Fruit fly (Drosophila melanogaster) whole organism, embryonic: Measurements from ENCODE around the gene drongo.

ENCODE experiments used
- Asciz ChIP-seq: fragments of 200-800 bp; sonication (Bioruptor generic); optimal IDR thresholded peaks from 2 replicates; lab custom pipeline; 2017; ENCODE audit warnings: missing biosample characterization, mild to moderate bottlenecking, missing genetic modification characterization, missing genetic modification reagents
- Bdp1 ChIP-seq: fragments of 200-800 bp; sonication (Bioruptor generic); optimal IDR thresholded peaks from 3 replicates; lab custom pipeline; 2016; ENCODE audit warnings: missing biosample characterization, missing genetic modification characterization
- CG10321 ChIP-seq: fragments of 200-800 bp; sonication (Bioruptor generic); IDR thresholded peaks from 2 replicates; pipeline ENCODE4 v1.3.6; 2022; ENCODE audit warnings: missing biosample characterization, missing genetic modification characterization
- CG10366 ChIP-seq: fragments of 200-800 bp; sonication (Bioruptor generic); IDR thresholded peaks from 2 replicates; pipeline ENCODE4 v1.3.6; 2022; ENCODE audit warnings: missing biosample characterization, missing genetic modification characterization
- CG12104 ChIP-seq: fragments of 200-800 bp; sonication (Bioruptor generic); optimal IDR thresholded peaks from 3 replicates; lab custom pipeline; 2016; ENCODE audit warnings: missing biosample characterization, missing genetic modification characterization
- CG12744 ChIP-seq: fragments of 200-800 bp; sonication (Bioruptor generic); optimal IDR thresholded peaks from 2 replicates; lab custom pipeline; 2016; ENCODE audit warnings: missing biosample characterization, missing genetic modification characterization
- CG13123 ChIP-seq: fragments of 200-800 bp; sonication (Bioruptor generic); optimal IDR thresholded peaks from 2 replicates; lab custom pipeline; 2016; ENCODE audit warnings: missing biosample characterization, missing genetic modification characterization
- CG14441 ChIP-seq: fragments of 200-800 bp; sonication (Bioruptor generic); IDR thresholded peaks from 2 replicates; pipeline ENCODE4 v1.3.6; 2022; ENCODE audit warnings: missing biosample characterization, missing genetic modification characterization
- CG15514 ChIP-seq: fragments of 200-800 bp; sonication (Bioruptor generic); optimal IDR thresholded peaks from 3 replicates; lab custom pipeline; 2017; ENCODE audit warnings: missing biosample characterization, missing genetic modification characterization, mild to moderate bottlenecking, moderate library complexity, missing genetic modification reagents
- CG17328 ChIP-seq: fragments of 200-800 bp; sonication (Bioruptor generic); IDR thresholded peaks from 2 replicates; pipeline ENCODE4 v1.3.6; 2022; ENCODE audit warnings: missing biosample characterization, missing genetic modification characterization
- CG17359 ChIP-seq: fragments of 200-800 bp; sonication (Bioruptor generic); optimal IDR thresholded peaks from 3 replicates; lab custom pipeline; 2018; ENCODE audit warnings: missing biosample characterization, mild to moderate bottlenecking, missing genetic modification characterization, moderate library complexity
- CG17912 ChIP-seq: fragments of 200-800 bp; sonication (Bioruptor generic); optimal IDR thresholded peaks from 2 replicates; lab custom pipeline; 2018; ENCODE audit warnings: missing biosample characterization, mild to moderate bottlenecking, missing genetic modification characterization
- CG18262 ChIP-seq: fragments of 200-800 bp; optimal IDR thresholded peaks from 3 replicates; lab custom pipeline; 2019; ENCODE audit warnings: missing biosample characterization, mild to moderate bottlenecking, missing genetic modification characterization, moderate library complexity
- CG18764 ChIP-seq: fragments of 200-800 bp; sonication (Bioruptor generic); optimal IDR thresholded peaks from 3 replicates; lab custom pipeline; 2016; ENCODE audit warnings: missing biosample characterization, missing genetic modification characterization
- CG3838 ChIP-seq: fragments of 200-800 bp; sonication (Bioruptor generic); optimal IDR thresholded peaks from 3 replicates; lab custom pipeline; 2016; ENCODE audit warnings: missing biosample characterization, missing genetic modification characterization
- CG8765 ChIP-seq: fragments of 200-800 bp; sonication (Bioruptor generic); IDR thresholded peaks from 2 replicates; pipeline ENCODE4 v1.3.6; 2022; ENCODE audit warnings: missing biosample characterization, missing genetic modification characterization
- CG9932 ChIP-seq: fragments of 200-800 bp; sonication (Bioruptor generic); IDR thresholded peaks from 2 replicates; pipeline ENCODE4 v1.3.6; 2022; ENCODE audit warnings: missing biosample characterization, missing genetic modification characterization
- CTCF ChIP-seq: fragments of 200-800 bp; sonication (Bioruptor generic); optimal IDR thresholded peaks from 2 replicates; lab custom pipeline; 2017; ENCODE audit warnings: missing biosample characterization, mild to moderate bottlenecking, missing genetic modification characterization, moderate library complexity
- Camta ChIP-seq: fragments of 200-800 bp; sonication (Bioruptor generic); optimal IDR thresholded peaks from 2 replicates; lab custom pipeline; 2016; ENCODE audit warnings: missing biosample characterization, missing genetic modification characterization
- Chrac-16 ChIP-seq: fragments of 200-800 bp; sonication (Bioruptor generic); optimal IDR thresholded peaks from 3 replicates; lab custom pipeline; 2016; ENCODE audit warnings: missing biosample characterization, missing genetic modification characterization
- CrebB ChIP-seq: fragments of 200-800 bp; sonication (Bioruptor generic); optimal IDR thresholded peaks from 3 replicates; lab custom pipeline; 2018; ENCODE audit warnings: missing biosample characterization, mild to moderate bottlenecking, missing genetic modification characterization
- D19B ChIP-seq: fragments of 200-800 bp; sonication (Bioruptor generic); optimal IDR thresholded peaks from 2 replicates; lab custom pipeline; 2017; ENCODE audit warnings: missing biosample characterization, mild to moderate bottlenecking, missing genetic modification characterization
- Dip2 ChIP-seq: fragments of 200-800 bp; sonication (Bioruptor generic); IDR thresholded peaks from 2 replicates; pipeline ENCODE4 v1.3.6; 2022; ENCODE audit warnings: missing biosample characterization, missing genetic modification characterization
- Doc3 ChIP-seq: fragments of 200-800 bp; sonication (Bioruptor generic); IDR thresholded peaks from 3 replicates; pipeline ENCODE4 v1.3.6; 2022; ENCODE audit warnings: missing biosample characterization, missing genetic modification characterization; ENCODE audit not compliant: partially characterized antibody
- Ets65A ChIP-seq: fragments of 200-800 bp; sonication (Bioruptor generic); peaks from one replicate; lab custom pipeline; 2016; ENCODE audit warnings: missing biosample characterization, missing genetic modification characterization
- Gsc ChIP-seq: fragments of 200-800 bp; sonication (Bioruptor generic); IDR thresholded peaks from 2 replicates; pipeline ENCODE4 v1.3.6; 2022; ENCODE audit warnings: missing biosample characterization, missing genetic modification characterization
- H15 ChIP-seq: fragments of 200-800 bp; sonication (Bioruptor generic); IDR thresholded peaks from 3 replicates; pipeline ENCODE4 v1.3.6; 2022; ENCODE audit warnings: missing biosample characterization, missing genetic modification characterization
- H2.0 ChIP-seq: fragments of 200-800 bp; sonication (Bioruptor generic); IDR thresholded peaks from 2 replicates; pipeline ENCODE4 v1.3.6; 2022; ENCODE audit warnings: missing biosample characterization, missing genetic modification characterization
- Med ChIP-seq: fragments of 200-800 bp; sonication (Bioruptor generic); peaks from one replicate; lab custom pipeline; 2016; ENCODE audit warnings: missing biosample characterization, missing genetic modification characterization, mild to moderate bottlenecking, inconsistent platforms, moderate library complexity
- Meics ChIP-seq: fragments of 200-800 bp; sonication (Bioruptor generic); optimal IDR thresholded peaks from 2 replicates; lab custom pipeline; 2017; ENCODE audit warnings: missing biosample characterization, mild to moderate bottlenecking, missing genetic modification characterization
- Myb ChIP-seq: fragments of 200-800 bp; sonication (Bioruptor generic); optimal IDR thresholded peaks from 2 replicates; lab custom pipeline; 2016; ENCODE audit warnings: missing biosample characterization, missing genetic modification characterization
- NC2α ChIP-seq: fragments of 200-800 bp; sonication (Bioruptor generic); optimal IDR thresholded peaks from 2 replicates; lab custom pipeline; 2016; ENCODE audit warnings: missing biosample characterization, missing genetic modification characterization
- Ravus ChIP-seq: fragments of 200-800 bp; sonication (Bioruptor generic); IDR thresholded peaks from 2 replicates; pipeline ENCODE4 v1.3.6; 2022; ENCODE audit warnings: missing biosample characterization, missing genetic modification characterization
- Xrp1 ChIP-seq: fragments of 200-800 bp; sonication (Bioruptor generic); IDR thresholded peaks from 2 replicates; pipeline ENCODE4 v1.3.6; 2022; ENCODE audit warnings: missing biosample characterization, missing genetic modification characterization
- az2 ChIP-seq: fragments of 200-800 bp; sonication (Bioruptor generic); optimal IDR thresholded peaks from 3 replicates; lab custom pipeline; 2016; ENCODE audit warnings: missing biosample characterization, missing genetic modification characterization
- chn ChIP-seq: fragments of 200-800 bp; sonication (Bioruptor generic); optimal IDR thresholded peaks from 2 replicates; lab custom pipeline; 2016; ENCODE audit warnings: missing biosample characterization, missing genetic modification characterization
- fd102C ChIP-seq: fragments of 200-800 bp; sonication (Bioruptor generic); optimal IDR thresholded peaks from 2 replicates; lab custom pipeline; 2018; ENCODE audit warnings: missing biosample characterization, mild to moderate bottlenecking, missing genetic modification characterization, moderate library complexity
- gcm2 ChIP-seq: fragments of 200-800 bp; sonication (Bioruptor generic); optimal IDR thresholded peaks from 2 replicates; lab custom pipeline; 2016; ENCODE audit warnings: missing biosample characterization, missing genetic modification characterization
- gsb-n ChIP-seq: fragments of 200-800 bp; sonication (Bioruptor generic); optimal IDR thresholded peaks from 3 replicates; lab custom pipeline; 2018; ENCODE audit warnings: missing biosample characterization, mild to moderate bottlenecking, missing genetic modification characterization
- lmd ChIP-seq: fragments of 200-800 bp; sonication (Bioruptor generic); IDR thresholded peaks from 2 replicates; pipeline ENCODE4 v1.3.6; 2022; ENCODE audit warnings: missing biosample characterization, missing genetic modification characterization
- odd ChIP-seq: fragments of 200-800 bp; sonication (Bioruptor generic); optimal IDR thresholded peaks from 2 replicates; lab custom pipeline; 2017; ENCODE audit warnings: missing biosample characterization, mild to moderate bottlenecking, missing genetic modification characterization
- pan ChIP-seq, 4 experiments: fragments of >200 bp in 3 of 4; fragments of 200-800 bp in 1 of 4; sonication (Bioruptor generic) in 1 of 4; optimal IDR thresholded peaks in 3 of 4; IDR thresholded peaks in 1 of 4; 2 replicates each; pipeline versions ENCODE4 v1.3.6 to Lab custom; 2017 to 2022; ENCODE audit warnings: missing biosample characterization in 2 of 4, missing genetic modification characterization in 2 of 4, mixed read lengths in 1 of 4
- ranshi ChIP-seq: fragments of 200-800 bp; sonication (Bioruptor generic); IDR thresholded peaks from 2 replicates; pipeline ENCODE4 v1.3.6; 2022; ENCODE audit warnings: missing biosample characterization, missing genetic modification characterization
- rib ChIP-seq: fragments of 200-800 bp; sonication (Bioruptor generic); IDR thresholded peaks from 2 replicates; pipeline ENCODE4 v1.3.6; 2022; ENCODE audit warnings: missing biosample characterization, missing genetic modification characterization
- schlank ChIP-seq: fragments of 200-800 bp; sonication (Bioruptor generic); optimal IDR thresholded peaks from 2 replicates; lab custom pipeline; 2018; ENCODE audit warnings: missing biosample characterization, mild to moderate bottlenecking, missing genetic modification characterization
- sens ChIP-seq: fragments of 200-800 bp; sonication (Bioruptor generic); peaks from one replicate; lab custom pipeline; 2016; ENCODE audit warnings: missing biosample characterization, missing genetic modification characterization
- sens-2 ChIP-seq: fragments of 200-800 bp; sonication (Bioruptor generic); IDR thresholded peaks from 2 replicates; pipeline ENCODE4 v1.3.6; 2022; ENCODE audit warnings: missing biosample characterization, missing genetic modification characterization
- sug ChIP-seq: fragments of 200-800 bp; optimal IDR thresholded peaks from 2 replicates; lab custom pipeline; 2019; ENCODE audit warnings: missing biosample characterization, mild to moderate bottlenecking, missing genetic modification characterization, moderate library complexity
- vvl ChIP-seq: fragments of 200-800 bp; sonication (Bioruptor generic); IDR thresholded peaks from 2 replicates; pipeline ENCODE4 v1.3.6; 2022; ENCODE audit warnings: missing biosample characterization, missing genetic modification characterization
- wdn ChIP-seq: fragments of 200-800 bp; sonication (Bioruptor generic); IDR thresholded peaks from 2 replicates; pipeline ENCODE4 v1.3.6; 2022; ENCODE audit warnings: missing biosample characterization, missing genetic modification characterization
- zen2 ChIP-seq: fragments of 200-800 bp; sonication (Bioruptor generic); IDR thresholded peaks from 3 replicates; pipeline ENCODE4 v1.3.6; 2022; ENCODE audit warnings: missing biosample characterization, missing genetic modification characterization; ENCODE audit not compliant: partially characterized antibody

drongo gene

dm6 chr2L:866950-867744 is 16.3 kb upstream of the drongo start (continued):
- TF ChIP-seq Asciz (GFP tag; lab: Kevin White, UChicago) (peak; percentile 79), CG17912 (GFP tag; lab: Kevin White, UChicago) (peak; percentile 86), gsb-n (tag; lab: Kevin White, UChicago) (peak; percentile 87), sug (peak; percentile 89), odd (peak; percentile 78), sens-2 (GFP tag; lab: Robert Waterston, UW) (peak; percentile 88), CG13123 (GFP tag; lab: Kevin White, UChicago) (peak; percentile 83), CG9932 (GFP tag; lab: Robert Waterston, UW) (peak; percentile 97), sens (GFP tag; lab: Kevin White, UChicago) (peak; percentile 99), wdn (GFP tag; lab: Robert Waterston, UW) (peak; percentile 91), lmd (peak; percentile 95), CG18764 (GFP tag; lab: Kevin White, UChicago) (peak; percentile 81), CG10366 (GFP tag; lab: Robert Waterston, UW) (peak; percentile 96), CTCF (peak; percentile 29), CrebB (tag; lab: Kevin White, UChicago) (peak; percentile 89), Ets65A (peak; percentile 99), Camta (GFP tag; lab: Kevin White, UChicago) (peak; percentile 90), pan (optimal IDR thresholded peaks at IDR 0.05; lab: Kevin White, UChicago) (no peak), pan (GFP tag; optimal IDR thresholded peaks at IDR 0.05 in 1 of 2, IDR thresholded peaks at IDR 0.05 in 1 of 2) (peak in 1 of 2 experiments; percentile 97), schlank (peak; percentile 90), CG18262 (tag; lab: Kevin White, UChicago) (peak; percentile 88), H15 (GFP tag; lab: Robert Waterston, UW) (peak; percentile 95), Med (peak; percentile 99), CG15514 (GFP tag; lab: Kevin White, UChicago) (peak; percentile 89), Gsc (GFP tag; lab: Robert Waterston, UW) (peak; percentile 83), ranshi (GFP tag; lab: Robert Waterston, UW) (peak; percentile 94), az2 (GFP tag; lab: Kevin White, UChicago) (peak; percentile 92), CG17328 (peak; percentile 95), Myb (peak; percentile 65), rib (GFP tag; lab: Robert Waterston, UW) (peak; percentile 95), Ravus (GFP tag; lab: Robert Waterston, UW) (peak; percentile 89), Chrac-16 (peak; percentile 94), Doc3 (no peak), zen2 (GFP tag; lab: Robert Waterston, UW) (no peak), D19B (GFP tag; lab: Kevin White, UChicago) (peak; percentile 81), CG12744 (GFP tag; lab: Kevin White, UChicago) (peak; percentile 85), vvl (GFP tag; lab: Robert Waterston, UW) (peak; percentile 98), NC2α (GFP tag; lab: Kevin White, UChicago) (peak; percentile 76), Meics (GFP tag; lab: Kevin White, UChicago) (peak; percentile 93), chn (GFP tag; lab: Kevin White, UChicago) (peak; percentile 85), CG14441 (GFP tag; lab: Robert Waterston, UW) (peak; percentile 97), fd102C (GFP tag; lab: Kevin White, UChicago) (peak; percentile 62), gcm2 (GFP tag; lab: Kevin White, UChicago) (peak; percentile 79), CG10321 (peak; percentile 95), H2.0 (GFP tag; lab: Robert Waterston, UW) (peak; percentile 95), Dip2 (GFP tag; lab: Robert Waterston, UW) (peak; percentile 47; the same call in 1 of the 2 replicates), CG12104 (peak; percentile 87), Bdp1 (GFP tag; lab: Kevin White, UChicago) (peak; percentile 68), Xrp1 (peak; percentile 95), CG8765 (peak; percentile 91), CG17359 (tag; lab: Kevin White, UChicago) (peak; percentile 95), CG3838 (GFP tag; lab: Kevin White, UChicago) (peak; percentile 62)
